Worm (Caenorhabditis elegans) whole organism, L4/young adult: ENCODE results near the gene clec-32.

Experiments
- W03F9.2 ChIP-seq: fragments of 150-350 bp; optimal IDR thresholded peaks from 2 replicates; lab custom pipeline; 2014; ENCODE audit warnings: missing biosample characterization, missing genetic modification characterization
- dao-5 ChIP-seq: sonication (generic microtip); optimal IDR thresholded peaks from 2 replicates; lab custom pipeline; 2016; ENCODE audit warnings: missing genotype, missing genetic modification characterization, moderate library complexity, missing compliant biosample characterization
- him-1 ChIP-seq: sonication (generic microtip); optimal IDR thresholded peaks from 2 replicates; lab custom pipeline; 2016; ENCODE audit warnings: missing genotype, missing genetic modification reagents, missing genetic modification characterization, missing compliant biosample characterization

The clec-32 gene

DNA sequence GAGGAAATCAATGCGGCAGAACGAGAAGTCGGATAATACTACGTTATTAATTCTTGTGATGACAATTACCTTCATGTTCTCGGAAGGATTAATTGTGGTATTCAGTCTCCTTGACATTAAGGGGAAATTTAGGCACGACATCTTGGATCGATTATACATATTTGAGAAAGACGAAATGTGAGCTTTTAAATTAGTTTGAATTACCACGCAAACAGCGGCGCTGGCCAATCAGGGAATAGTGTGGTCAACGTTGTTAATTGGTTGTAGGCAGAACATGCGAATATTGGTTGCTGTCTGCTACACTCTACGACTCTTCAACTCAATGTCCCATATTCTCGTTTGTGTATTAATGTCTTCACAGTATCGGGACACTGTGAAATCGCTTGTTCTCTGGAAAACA lies 13.3 kb upstream of the clec-32 start, which contains the start of gene F49A5.10:
Gene F49A5.10, plus strand, starts transcription at position 301 of the 400 bp plus-strand sequence.
- no peak for TF ChIP-seq W03F9.2 (tag; lab: Kevin White, UChicago)
- TF ChIP-seq him-1 (tag; lab: Kevin White, UChicago), result no peak
- no peak for TF ChIP-seq dao-5

DNA sequence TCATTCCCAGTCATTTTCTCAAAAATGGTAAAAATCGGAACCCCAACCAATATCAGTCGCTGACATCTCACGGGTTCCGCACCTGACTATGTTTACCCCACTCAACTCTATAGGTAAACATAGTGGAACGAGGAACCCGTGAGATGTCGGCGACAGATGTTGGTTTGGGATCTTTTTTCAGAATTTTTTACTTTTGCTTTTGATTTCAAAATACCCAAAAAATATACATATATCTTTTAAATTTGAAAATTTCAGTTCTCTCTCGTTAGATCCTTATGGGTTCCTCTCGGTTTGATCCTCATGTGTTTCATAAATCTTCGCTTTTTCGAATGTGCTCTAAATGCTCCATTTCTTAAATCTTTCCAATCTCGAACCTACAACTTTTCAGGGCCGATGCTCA lies 12.0 kb upstream of the clec-32 start, which contains the start of gene srw-23:
Gene srw-23, plus strand, starts transcription at position 301 of the 400 bp plus-strand sequence.
- TF ChIP-seq him-1 (tag; lab: Kevin White, UChicago) (no peak), dao-5 (no peak), W03F9.2 (tag; lab: Kevin White, UChicago) (no peak)

DNA sequence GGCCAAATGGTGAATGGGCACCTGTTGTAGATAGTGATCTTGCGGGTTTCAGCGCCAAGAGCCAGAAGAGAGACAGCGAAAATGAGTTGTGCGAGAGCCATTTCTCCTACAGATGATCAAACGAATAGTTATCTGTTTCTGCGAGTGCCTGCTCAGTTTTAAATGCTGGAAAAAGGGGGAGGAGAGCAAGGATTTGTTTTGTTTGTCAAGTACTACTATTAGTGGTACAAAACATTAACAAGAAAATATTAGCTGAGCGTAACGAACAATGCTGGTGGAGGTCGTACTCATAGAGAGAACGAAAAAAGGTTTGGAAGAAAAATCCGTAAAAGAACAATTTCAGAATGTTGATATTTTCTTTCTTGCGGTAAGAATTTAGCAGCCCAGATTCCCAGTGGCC lies 9.8 kb upstream of the clec-32 start, which contains the start of gene thn-4:
Gene thn-4, minus strand, starts transcription at position 101 of the 400 bp plus-strand sequence.
- TF ChIP-seq dao-5 (no peak), W03F9.2 (tag; lab: Kevin White, UChicago) (no peak), him-1 (tag; lab: Kevin White, UChicago) (no peak)

DNA sequence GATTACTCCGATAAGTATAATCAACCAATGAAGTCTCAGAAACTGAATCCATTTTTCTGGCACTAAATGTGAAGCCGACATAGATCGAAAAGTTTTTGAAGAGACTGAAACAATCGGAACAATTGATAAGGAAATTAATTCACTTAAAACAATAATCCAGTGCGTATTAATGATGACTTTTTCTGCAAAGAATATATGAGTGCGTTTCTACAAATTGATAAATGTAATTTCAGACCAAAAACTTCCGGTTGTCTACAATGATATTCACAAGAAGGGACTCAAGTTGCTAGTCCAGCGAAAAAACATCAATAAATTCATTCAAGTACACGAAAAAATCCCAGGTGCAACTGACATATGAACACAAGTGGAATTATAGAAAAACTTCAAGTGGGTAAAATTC lies 8.1 kb upstream of the clec-32 start, which contains the start of gene clec-33:
Gene clec-33, minus strand, starts transcription at position 101 of the 400 bp plus-strand sequence.
- TF ChIP-seq dao-5 (no peak), W03F9.2 (tag; lab: Kevin White, UChicago) (no peak), him-1 (tag; lab: Kevin White, UChicago) (no peak)

DNA sequence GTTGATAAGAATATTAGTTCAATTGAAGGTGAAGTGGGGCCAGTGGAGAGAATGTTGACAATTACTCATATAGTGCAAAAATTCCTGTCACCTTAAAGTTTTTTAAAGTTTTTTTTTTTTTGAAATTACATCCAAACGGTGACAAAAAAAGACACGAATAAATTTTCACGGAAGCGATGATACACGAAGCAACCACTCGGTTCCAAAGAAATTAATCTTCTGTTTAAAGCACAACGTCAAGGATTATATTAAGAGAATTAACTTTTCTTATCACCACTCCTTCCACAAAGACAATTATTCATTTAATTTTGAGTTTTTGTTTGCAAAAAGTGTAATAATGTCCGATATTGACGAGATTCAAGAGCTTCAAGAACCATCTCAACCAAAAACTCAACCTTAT lies 3.8 kb upstream of the clec-32 start, which contains the start of gene clec-28:
Gene clec-28, plus strand, starts transcription at position 301 of the 400 bp plus-strand sequence.
- TF ChIP-seq W03F9.2 (tag; lab: Kevin White, UChicago) (no peak), him-1 (tag; lab: Kevin White, UChicago) (no peak), dao-5 (no peak)

DNA sequence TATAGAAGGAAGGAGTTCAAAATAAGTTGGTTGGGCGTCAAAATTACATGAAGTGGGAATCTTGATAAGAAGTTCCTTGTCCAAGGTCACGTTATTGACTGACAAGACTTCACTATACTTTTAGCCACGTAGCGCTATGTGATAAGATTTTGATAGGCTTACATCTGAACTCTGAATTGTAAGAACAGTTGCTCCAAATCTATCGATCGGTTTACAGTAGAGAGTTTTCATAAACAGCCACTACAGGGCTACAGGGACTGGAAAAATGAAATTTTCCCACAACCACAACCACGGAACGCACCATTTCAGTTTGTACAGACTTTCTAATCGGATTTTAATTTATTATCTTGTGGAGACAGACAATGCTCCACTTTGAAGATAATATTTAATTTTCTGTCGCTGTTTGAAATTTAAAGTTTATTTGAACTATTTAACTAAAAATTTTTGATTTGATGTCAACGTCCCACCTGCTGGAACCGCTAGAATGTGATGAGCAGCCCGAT lies 3.6 kb downstream of the clec-32 start, which contains the start of the genes clec-31 and clec-22:
Gene clec-31, minus strand, starts transcription at position 101 of the 503 bp plus-strand sequence.
Gene clec-22, plus strand, starts transcription at position 453 of the 503 bp plus-strand sequence.
- TF ChIP-seq W03F9.2 (tag; lab: Kevin White, UChicago) (no peak), him-1 (tag; lab: Kevin White, UChicago) (no peak), dao-5 (no peak)

ce11 chrV:16853956-16854683 lies 7.5 kb downstream of the clec-32 start, which contains the start of the genes clec-35 and clec-27:
Gene clec-35 (minus strand): TSS chrV:16854056.
Gene clec-27 (plus strand): TSS chrV:16854633.
- TF ChIP-seq him-1 (tag; lab: Kevin White, UChicago) (no peak), W03F9.2 (tag; lab: Kevin White, UChicago) (no peak), dao-5 (no peak)

ce11 chrV:16852002-16852401 lies 9.6 kb downstream of the clec-32 start, which contains the start of gene clec-37:
Gene clec-37 (minus strand): TSS chrV:16852102.
- TF ChIP-seq dao-5 (no peak), him-1 (tag; lab: Kevin White, UChicago) (no peak), W03F9.2 (tag; lab: Kevin White, UChicago) (no peak)

ce11 chrV:16848498-16848897 lies 13.1 kb downstream of the clec-32 start, which contains the start of the genes clec-36 and clec-26:
Gene clec-36 (minus strand): TSS chrV:16848598.
Gene clec-26 (plus strand): TSS chrV:16848611.
- TF ChIP-seq W03F9.2 (tag; lab: Kevin White, UChicago) (no peak), dao-5 (no peak), him-1 (tag; lab: Kevin White, UChicago) (no peak)

- TF ChIP-seq W03F9.2 (tag; lab: Kevin White, UChicago) (no peak), him-1 (tag; lab: Kevin White, UChicago) (no peak), dao-5 (no peak)
These were observed 18.7 kb downstream of the clec-32 start, which contains the start of gene clec-25 for ce11 chrV:16842941-16843340. Gene clec-25 (plus strand): TSS chrV:16843241.

- TF ChIP-seq dao-5, result no peak
- no peak for TF ChIP-seq W03F9.2 (tag; lab: Kevin White, UChicago)
- TF ChIP-seq him-1 (tag; lab: Kevin White, UChicago), result no peak
These were observed 20.7 kb downstream of the clec-32 start, which contains the start of gene clec-40 for ce11 chrV:16840961-16841360. Gene clec-40 (minus strand): TSS chrV:16841061.

ce11 chrV:16840283-16840682 lies 21.3 kb downstream of the clec-32 start:
- TF ChIP-seq dao-5 (no peak), W03F9.2 (tag; lab: Kevin White, UChicago) (no peak), him-1 (tag; lab: Kevin White, UChicago) (no peak)

DNA sequence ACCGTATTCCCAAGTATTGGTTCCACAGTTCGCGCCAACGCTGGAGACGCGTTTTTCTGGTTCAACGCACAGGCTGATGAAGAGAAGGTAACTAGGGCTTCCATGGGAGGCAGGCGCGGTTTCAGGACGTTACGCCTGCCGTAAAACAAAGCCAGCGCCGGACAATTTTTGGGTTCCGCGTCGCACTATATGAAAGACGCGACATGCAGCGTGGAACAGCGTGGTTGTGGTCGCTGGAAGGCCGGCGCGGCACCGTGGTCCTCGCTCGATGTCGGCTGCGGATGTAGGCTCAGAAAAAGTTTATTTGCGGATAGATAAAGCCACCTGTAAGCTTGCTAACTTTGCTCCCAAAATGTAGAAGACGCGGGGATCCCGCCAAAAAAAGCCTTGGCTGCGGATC lies 23.2 kb downstream of the clec-32 start:
- TF ChIP-seq W03F9.2 (tag; lab: Kevin White, UChicago) (no peak), him-1 (tag; lab: Kevin White, UChicago) (no peak)

DNA sequence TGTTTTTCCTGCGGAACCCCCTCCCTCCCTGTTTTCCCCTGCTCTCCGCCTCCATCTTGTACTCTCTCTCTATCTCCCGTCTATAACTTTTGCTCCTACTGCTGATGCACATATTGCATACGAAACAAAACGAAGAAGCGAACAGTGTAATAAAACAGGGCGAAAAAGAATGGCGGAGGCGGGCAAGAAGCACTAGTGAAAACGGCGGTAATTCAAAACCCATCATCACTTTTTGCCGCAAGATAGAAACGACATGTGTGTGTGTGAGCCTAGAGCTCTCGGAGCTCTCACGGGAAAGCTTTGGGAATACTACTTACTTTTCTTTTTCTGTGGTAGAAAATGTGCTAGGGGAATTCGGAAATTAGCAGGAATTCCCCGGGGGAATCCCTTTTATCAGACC lies 25.5 kb downstream of the clec-32 start:
- TF ChIP-seq W03F9.2 (tag; lab: Kevin White, UChicago), result no peak
- no peak for TF ChIP-seq dao-5
- TF ChIP-seq him-1 (tag; lab: Kevin White, UChicago), result no peak
